Worm (Caenorhabditis elegans) whole organism, late embryonic: Measurements from ENCODE around the gene C11G6.2.

Source experiments
- ceh-19 ChIP-seq: fragments of 200-800 bp; sonication (Bioruptor generic); optimal IDR thresholded peaks from 2 replicates; lab custom pipeline; 2018; ENCODE audit warnings: mild to moderate bottlenecking, missing genetic modification characterization, missing compliant biosample characterization
- ceh-6 ChIP-seq: fragments of 200-800 bp; sonication (Bioruptor generic); optimal IDR thresholded peaks from 2 replicates; lab custom pipeline; 2018; ENCODE audit warnings: mild to moderate bottlenecking, missing genetic modification characterization, missing compliant biosample characterization
- ceh-9 ChIP-seq: sonication (generic microtip); optimal IDR thresholded peaks from 2 replicates; lab custom pipeline; 2016; ENCODE audit warnings: mild to moderate bottlenecking, missing genetic modification characterization, inconsistent platforms, missing compliant biosample characterization
- che-1 ChIP-seq: sonication (generic microtip); optimal IDR thresholded peaks from 2 replicates; lab custom pipeline; 2016; ENCODE audit warnings: mild to moderate bottlenecking, missing genetic modification characterization, missing compliant biosample characterization
- dve-1 ChIP-seq: sonication (generic microtip); optimal IDR thresholded peaks from 2 replicates; lab custom pipeline; 2017; ENCODE audit warnings: antibody characterized with exemption, mild to moderate bottlenecking, missing genetic modification characterization, missing compliant biosample characterization
- lim-6 ChIP-seq: sonication (generic microtip); optimal IDR thresholded peaks from 2 replicates; lab custom pipeline; 2016; ENCODE audit warnings: missing genetic modification characterization, missing compliant biosample characterization
- mec-3 ChIP-seq: sonication (generic microtip); optimal IDR thresholded peaks from 2 replicates; lab custom pipeline; 2016; ENCODE audit warnings: borderline replicate concordance, missing genetic modification characterization, missing compliant biosample characterization
- pax-1 ChIP-seq: fragments of 150-350 bp; optimal IDR thresholded peaks from 2 replicates; lab custom pipeline; 2014; ENCODE audit warnings: missing biosample characterization, missing genetic modification characterization

DNA sequence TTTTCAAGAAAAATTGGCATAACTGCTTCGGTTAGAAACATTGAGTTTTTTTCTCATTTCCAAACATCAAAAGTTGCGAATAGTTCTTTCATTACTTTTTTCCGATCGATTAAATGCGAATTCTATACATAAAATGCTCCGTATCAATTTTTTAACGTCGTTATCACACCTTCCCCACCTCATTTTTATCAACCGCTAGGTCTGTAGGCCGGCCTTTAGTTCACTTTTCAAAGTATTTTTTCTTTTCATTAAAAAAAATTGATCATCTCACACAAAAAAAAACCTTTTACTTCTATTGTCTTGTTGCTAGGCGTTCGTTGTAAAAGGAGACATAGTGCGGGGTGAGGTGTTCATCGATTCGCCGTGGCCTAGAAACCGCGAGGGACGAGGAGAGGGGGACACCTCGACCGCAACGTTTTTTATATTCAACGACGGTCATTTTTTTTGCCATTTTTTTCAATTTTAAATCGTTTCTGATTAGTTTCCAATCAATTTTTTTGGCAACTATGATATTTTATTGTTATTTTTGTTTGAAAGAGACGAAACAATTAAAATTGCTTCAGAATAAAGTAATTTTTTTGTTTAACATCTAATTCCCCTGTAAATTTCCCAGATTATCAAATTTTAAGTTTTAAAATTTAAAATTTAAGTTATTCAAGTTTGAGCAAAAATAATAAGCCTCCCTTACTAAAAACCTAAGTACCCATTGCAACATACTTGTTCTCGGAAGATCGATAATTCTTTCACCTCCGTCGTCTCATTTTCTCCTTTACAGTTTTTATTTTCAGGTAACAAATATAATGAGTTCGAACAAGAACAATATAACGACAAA is 47.6 kb downstream of the C11G6.2 start, which contains the start of gene sur-7:
- no peak for TF ChIP-seq ceh-6
- no peak for TF ChIP-seq pax-1
- TF ChIP-seq mec-3 (tag; lab: Kevin White, UChicago): no peak
- TF ChIP-seq ceh-19 (GFP tag; lab: Kevin White, UChicago): no peak
- no peak for TF ChIP-seq dve-1 (tag; lab: Kevin White, UChicago)
- no peak for TF ChIP-seq lim-6 (tag; lab: Kevin White, UChicago)
- no peak for TF ChIP-seq che-1 (tag; lab: Kevin White, UChicago)
- no peak for TF ChIP-seq ceh-9 (tag; lab: Kevin White, UChicago)
